Fruit fly (Drosophila melanogaster) whole organism, embryonic: ENCODE measurements around the gene CG7695.
A peak's percentile ranks its signal among the peaks of the same experiment; 100 is the strongest.

Source experiments
- Bdp1 ChIP-seq: fragments of 200-800 bp; sonication (Bioruptor generic); optimal IDR thresholded peaks from 3 replicates; lab custom pipeline; 2016; ENCODE audit warnings: missing biosample characterization, missing genetic modification characterization
- CG10654 ChIP-seq: fragments of 200-800 bp; sonication (Bioruptor generic); optimal IDR thresholded peaks from 2 replicates; lab custom pipeline; 2016; ENCODE audit warnings: missing biosample characterization, missing genetic modification characterization
- CG11696 ChIP-seq: fragments of 200-800 bp; sonication (Bioruptor generic); IDR thresholded peaks from 2 replicates; pipeline ENCODE4 v1.3.6; 2022; ENCODE audit warnings: missing biosample characterization, missing genetic modification characterization
- CG12071 ChIP-seq: fragments of 200-800 bp; sonication (Bioruptor generic); optimal IDR thresholded peaks from 3 replicates; lab custom pipeline; 2018; ENCODE audit warnings: missing biosample characterization, mild to moderate bottlenecking, missing genetic modification characterization
- CG12104 ChIP-seq: fragments of 200-800 bp; sonication (Bioruptor generic); optimal IDR thresholded peaks from 3 replicates; lab custom pipeline; 2016; ENCODE audit warnings: missing biosample characterization, missing genetic modification characterization
- CG13624 ChIP-seq: fragments of 200-800 bp; sonication (Bioruptor generic); optimal IDR thresholded peaks from 2 replicates; lab custom pipeline; 2016; ENCODE audit warnings: missing biosample characterization, missing genetic modification characterization
- CG14667 ChIP-seq: fragments of 200-800 bp; sonication (Bioruptor generic); IDR thresholded peaks from 2 replicates; pipeline ENCODE4 v1.3.6; 2022; ENCODE audit warnings: missing biosample characterization, missing genetic modification characterization
- CG17568 ChIP-seq: fragments of 200-800 bp; sonication (Bioruptor generic); optimal IDR thresholded peaks from 2 replicates; lab custom pipeline; 2018; ENCODE audit warnings: missing biosample characterization, mild to moderate bottlenecking, missing genetic modification characterization, moderate library complexity
- CG18476 ChIP-seq: fragments of 200-800 bp; sonication (Bioruptor generic); optimal IDR thresholded peaks from 2 replicates; lab custom pipeline; 2016; ENCODE audit warnings: missing biosample characterization, mild to moderate bottlenecking, missing genetic modification characterization
- CG2712 ChIP-seq: fragments of 200-800 bp; optimal IDR thresholded peaks from 3 replicates; lab custom pipeline; 2019; ENCODE audit warnings: missing biosample characterization, mild to moderate bottlenecking, missing genetic modification characterization, moderate library complexity
- CG3065 ChIP-seq: fragments of 200-800 bp; sonication (Bioruptor generic); optimal IDR thresholded peaks from 2 replicates; lab custom pipeline; 2016; ENCODE audit warnings: missing biosample characterization, missing genetic modification characterization
- CG32772 ChIP-seq: fragments of 200-800 bp; sonication (Bioruptor generic); IDR thresholded peaks from 2 replicates; pipeline ENCODE4 v1.3.6; 2022; ENCODE audit warnings: missing biosample characterization, missing genetic modification characterization
- CG4360 ChIP-seq: fragments of 200-800 bp; sonication (Bioruptor generic); IDR thresholded peaks from 2 replicates; pipeline ENCODE4 v1.3.6; 2022; ENCODE audit warnings: missing biosample characterization, missing genetic modification characterization
- CG4707 ChIP-seq: fragments of 200-800 bp; sonication (Bioruptor generic); optimal IDR thresholded peaks from 2 replicates; lab custom pipeline; 2018; ENCODE audit warnings: missing biosample characterization, mild to moderate bottlenecking, missing genetic modification characterization, moderate library complexity
- CG5953 ChIP-seq: fragments of 200-800 bp; sonication (Bioruptor generic); IDR thresholded peaks from 2 replicates; pipeline ENCODE4 v1.3.6; 2022; ENCODE audit warnings: missing biosample characterization, missing genetic modification characterization
- CG6683 ChIP-seq: fragments of 200-800 bp; sonication (Bioruptor generic); optimal IDR thresholded peaks from 2 replicates; lab custom pipeline; 2017; ENCODE audit warnings: missing biosample characterization, mild to moderate bottlenecking, missing genetic modification characterization, missing genetic modification reagents
- CG7745 ChIP-seq: fragments of 200-800 bp; sonication (Bioruptor generic); optimal IDR thresholded peaks from 2 replicates; lab custom pipeline; 2018; ENCODE audit warnings: missing biosample characterization, mild to moderate bottlenecking, missing genetic modification characterization, moderate library complexity
- Dfd ChIP-seq, 2 experiments: fragments of >200 bp; optimal IDR thresholded peaks; 2 replicates each; lab custom pipeline; 2017; ENCODE audit warnings: missing biosample characterization in 2 of 2, missing genetic modification characterization in 2 of 2
- Doc3 ChIP-seq: fragments of 200-800 bp; sonication (Bioruptor generic); IDR thresholded peaks from 3 replicates; pipeline ENCODE4 v1.3.6; 2022; ENCODE audit warnings: missing biosample characterization, missing genetic modification characterization; ENCODE audit not compliant: partially characterized antibody
- Drgx ChIP-seq: fragments of 200-800 bp; sonication (Bioruptor generic); IDR thresholded peaks from 2 replicates; pipeline ENCODE4 v1.3.6; 2022; ENCODE audit warnings: missing biosample characterization, missing genetic modification characterization
- Eip74EF ChIP-seq, 2 experiments: fragments of 200-800 bp in 1 of 2; fragments of >200 bp in 1 of 2; sonication (Bioruptor generic) in 1 of 2; optimal IDR thresholded peaks; 2 replicates each; lab custom pipeline; 2017 to 2019; ENCODE audit warnings: missing biosample characterization in 2 of 2, missing genetic modification characterization in 2 of 2, mild to moderate bottlenecking in 1 of 2, moderate library complexity in 1 of 2
- HLHmδ ChIP-seq: fragments of 200-800 bp; sonication (Bioruptor generic); optimal IDR thresholded peaks from 2 replicates; lab custom pipeline; 2018; ENCODE audit warnings: missing biosample characterization, mild to moderate bottlenecking, missing genetic modification characterization, moderate library complexity
- Hmr ChIP-seq: fragments of 200-800 bp; sonication (Bioruptor generic); optimal IDR thresholded peaks from 3 replicates; lab custom pipeline; 2017; ENCODE audit warnings: mild to moderate bottlenecking, missing biosample characterization, missing genetic modification reagents, missing genetic modification characterization
- Lpt ChIP-seq: fragments of >200 bp; optimal IDR thresholded peaks from 2 replicates; lab custom pipeline; 2018; ENCODE audit warnings: missing biosample characterization, missing genetic modification characterization
- NFAT ChIP-seq: fragments of 200-800 bp; sonication (Bioruptor generic); IDR thresholded peaks from 2 replicates; pipeline ENCODE4 v1.3.6; 2022; ENCODE audit warnings: missing biosample characterization, missing genetic modification characterization
- NfI ChIP-seq: fragments of 200-800 bp; sonication (Bioruptor generic); optimal IDR thresholded peaks from 3 replicates; lab custom pipeline; 2018; ENCODE audit warnings: missing biosample characterization, mild to moderate bottlenecking, missing genetic modification characterization, moderate library complexity
- Oaz ChIP-seq: fragments of 200-800 bp; sonication (Bioruptor generic); IDR thresholded peaks from 2 replicates; pipeline ENCODE4 v1.3.6; 2022; ENCODE audit warnings: missing biosample characterization, missing genetic modification characterization
- Sox102F ChIP-seq: fragments of 200-800 bp; sonication (Bioruptor generic); optimal IDR thresholded peaks from 2 replicates; lab custom pipeline; 2018; ENCODE audit warnings: missing biosample characterization, mild to moderate bottlenecking, missing genetic modification characterization, moderate library complexity
- Trl ChIP-seq, 3 experiments: fragments of >200 bp in 2 of 3; fragments of 200-800 bp in 1 of 3; sonication (Bioruptor generic) in 1 of 3; optimal IDR thresholded peaks; 2 replicates in 1 of 3; 3 replicates in 2 of 3; lab custom pipeline; 2016 to 2017; ENCODE audit warnings: missing biosample characterization in 1 of 3, missing genetic modification characterization in 1 of 3
- al ChIP-seq: fragments of 200-800 bp; sonication (Bioruptor generic); IDR thresholded peaks from 2 replicates; pipeline ENCODE4 v1.3.6; 2022; ENCODE audit warnings: missing biosample characterization, missing genetic modification characterization
- ase ChIP-seq: fragments of 200-800 bp; sonication (Bioruptor generic); IDR thresholded peaks from 3 replicates; pipeline ENCODE4 v1.3.6; 2022; ENCODE audit warnings: missing biosample characterization, missing genetic modification characterization
- chif ChIP-seq, 2 experiments: fragments of 200-800 bp; sonication (Bioruptor generic); optimal IDR thresholded peaks; 3 replicates each; lab custom pipeline; 2016; ENCODE audit warnings: missing biosample characterization in 2 of 2, missing genetic modification characterization in 2 of 2
- crp ChIP-seq, 2 experiments: fragments of 200-800 bp; sonication (Bioruptor generic); optimal IDR thresholded peaks; 2 replicates in 1 of 2; 3 replicates in 1 of 2; lab custom pipeline; 2017; ENCODE audit warnings: missing biosample characterization in 2 of 2, missing genetic modification characterization in 2 of 2, mild to moderate bottlenecking in 1 of 2, moderate library complexity in 1 of 2
- dpn ChIP-seq, 2 experiments: fragments of 200-800 bp; sonication (Bioruptor generic); optimal IDR thresholded peaks; 3 replicates each; lab custom pipeline; 2016; ENCODE audit warnings: missing biosample characterization in 2 of 2, missing genetic modification characterization in 2 of 2
- her ChIP-seq: fragments of 200-800 bp; sonication (Bioruptor generic); optimal IDR thresholded peaks from 2 replicates; lab custom pipeline; 2016; ENCODE audit warnings: missing biosample characterization, missing genetic modification characterization
- hkb ChIP-seq, 2 experiments: fragments of 200-800 bp in 1 of 2; fragments of >200 bp in 1 of 2; sonication (Bioruptor generic) in 1 of 2; IDR thresholded peaks in 1 of 2; optimal IDR thresholded peaks in 1 of 2; 2 replicates each; pipeline versions ENCODE4 v1.3.6 to Lab custom; 2017 to 2022; ENCODE audit warnings: missing biosample characterization in 1 of 2, missing genetic modification characterization in 1 of 2
- ind ChIP-seq: fragments of 200-800 bp; sonication (Bioruptor generic); optimal IDR thresholded peaks from 3 replicates; lab custom pipeline; 2016; ENCODE audit warnings: missing biosample characterization, missing genetic modification characterization
- ken ChIP-seq: fragments of 200-800 bp; sonication (Bioruptor generic); IDR thresholded peaks from 3 replicates; pipeline ENCODE4 v1.3.6; 2022; ENCODE audit warnings: missing biosample characterization, missing genetic modification characterization
- lmd ChIP-seq: fragments of 200-800 bp; sonication (Bioruptor generic); IDR thresholded peaks from 2 replicates; pipeline ENCODE4 v1.3.6; 2022; ENCODE audit warnings: missing biosample characterization, missing genetic modification characterization
- lov ChIP-seq, 2 experiments: fragments of 200-800 bp in 1 of 2; fragments of >200 bp in 1 of 2; sonication (Bioruptor generic) in 1 of 2; IDR thresholded peaks in 1 of 2; optimal IDR thresholded peaks in 1 of 2; 2 replicates in 1 of 2; 3 replicates in 1 of 2; pipeline versions ENCODE4 v1.3.6 to Lab custom; 2017 to 2022; ENCODE audit warnings: missing biosample characterization in 1 of 2, missing genetic modification characterization in 1 of 2
- nerfin-1 ChIP-seq: fragments of 200-800 bp; sonication (Bioruptor generic); optimal IDR thresholded peaks from 3 replicates; lab custom pipeline; 2019; ENCODE audit warnings: missing biosample characterization, mild to moderate bottlenecking, missing genetic modification characterization, moderate library complexity
- nom ChIP-seq: fragments of 200-800 bp; sonication (Bioruptor generic); optimal IDR thresholded peaks from 2 replicates; lab custom pipeline; 2017; ENCODE audit warnings: missing biosample characterization, missing genetic modification characterization, mild to moderate bottlenecking, moderate library complexity, missing genetic modification reagents
- onecut ChIP-seq: fragments of 200-800 bp; sonication (Bioruptor generic); IDR thresholded peaks from 2 replicates; pipeline ENCODE4 v1.3.6; 2022; ENCODE audit warnings: missing biosample characterization, missing genetic modification characterization
- org-1 ChIP-seq: fragments of 200-800 bp; sonication (Bioruptor generic); optimal IDR thresholded peaks from 2 replicates; lab custom pipeline; 2017; ENCODE audit warnings: missing biosample characterization, missing genetic modification characterization
- ranshi ChIP-seq: fragments of 200-800 bp; sonication (Bioruptor generic); IDR thresholded peaks from 2 replicates; pipeline ENCODE4 v1.3.6; 2022; ENCODE audit warnings: missing biosample characterization, missing genetic modification characterization
- stc ChIP-seq: fragments of 200-800 bp; sonication (Bioruptor generic); IDR thresholded peaks from 2 replicates; pipeline ENCODE4 v1.3.6; 2022; ENCODE audit warnings: missing biosample characterization, missing genetic modification characterization
- tio ChIP-seq: fragments of 200-800 bp; sonication (Bioruptor generic); optimal IDR thresholded peaks from 2 replicates; lab custom pipeline; 2017; ENCODE audit warnings: missing biosample characterization, missing genetic modification characterization, inconsistent platforms

CG7695 gene

DNA sequence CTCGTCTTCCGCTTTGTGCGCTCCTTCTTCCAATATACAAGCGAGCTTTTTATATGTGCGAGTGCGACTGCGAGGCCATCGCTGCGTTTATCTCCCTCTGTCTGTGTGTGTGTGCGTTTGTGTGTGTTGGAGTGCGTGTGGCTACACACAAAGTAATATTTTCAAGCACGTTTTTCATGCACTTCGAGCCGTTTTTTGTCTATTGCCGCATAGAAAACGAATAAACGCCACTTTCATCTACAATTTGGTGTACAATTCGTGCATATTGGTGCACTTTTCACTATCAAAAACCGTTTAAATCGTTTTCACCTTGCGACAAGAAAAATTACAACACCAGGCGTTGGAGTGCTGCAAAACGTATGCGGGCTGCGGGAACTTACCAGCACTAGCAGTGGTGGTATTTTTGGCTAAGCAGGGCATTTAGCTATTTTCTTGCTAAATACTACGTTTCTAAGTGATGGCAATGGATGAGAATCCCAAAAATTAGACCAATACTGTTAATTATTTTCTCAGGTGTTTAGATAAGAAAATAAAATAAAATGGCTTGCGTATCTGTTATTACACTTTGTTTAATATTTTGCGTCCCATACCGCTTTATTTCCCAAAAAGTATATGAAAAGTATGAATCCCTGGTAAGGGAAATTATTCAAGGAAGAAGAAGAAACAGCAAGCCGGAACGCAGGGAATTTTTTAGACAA is 41.8 kb upstream of the CG7695 start, which contains the start of the genes CG31224 and CstF64 (continued):
- peak; percentile 86 for TF ChIP-seq NfI (GFP tag; lab: Kevin White, UChicago)
- TF ChIP-seq Drgx: peak; percentile 63
- peak; percentile 72; the same call in 2 of the 3 replicates for TF ChIP-seq ase (GFP tag; lab: Robert Waterston, UW)
- TF ChIP-seq nerfin-1 (tag; lab: Kevin White, UChicago): peak; percentile 86
- peak; percentile 80 for TF ChIP-seq lmd (GFP tag; lab: Robert Waterston, UW)
- TF ChIP-seq CG10654 (GFP tag; lab: Kevin White, UChicago): peak; percentile 89
- TF ChIP-seq crp (GFP tag; optimal IDR thresholded peaks at IDR 0.05; lab: Kevin White, UChicago): peak in 1 of 2 experiments; percentile 63
- peak; percentile 78; the same call in 2 of the 3 replicates for TF ChIP-seq ken (GFP tag; lab: Robert Waterston, UW)
- TF ChIP-seq CG2712 (tag; lab: Kevin White, UChicago): peak; percentile 86
- no peak for TF ChIP-seq CG12071
- peak; percentile 59 for TF ChIP-seq CG6683 (GFP tag; lab: Kevin White, UChicago)
- TF ChIP-seq chif (GFP tag; optimal IDR thresholded peaks at IDR 0.05; lab: Kevin White, UChicago): peak; percentile 87 to 88
- TF ChIP-seq CG12104: peak; percentile 80
- peak; percentile 57 for TF ChIP-seq org-1 (GFP tag; lab: Kevin White, UChicago)
- no peak for TF ChIP-seq tio (GFP tag; lab: Kevin White, UChicago)
- no peak for TF ChIP-seq Lpt (GFP tag; lab: Kevin White, UChicago)
- TF ChIP-seq Trl (optimal IDR thresholded peaks at IDR 0.05; lab: Kevin White, UChicago): peak in 1 of 2 experiments; percentile 55
- TF ChIP-seq Trl (GFP tag; optimal IDR thresholded peaks at IDR 0.05; lab: Kevin White, UChicago): peak; percentile 88
- peak; percentile 80 for TF ChIP-seq stc (GFP tag; lab: Robert Waterston, UW)
- peak; percentile 76 for TF ChIP-seq CG14667 (GFP tag; lab: Robert Waterston, UW)
- peak; percentile 81 for TF ChIP-seq Bdp1
- TF ChIP-seq Dfd (GFP tag; optimal IDR thresholded peaks at IDR 0.05; lab: Kevin White, UChicago): no peak
- no peak for TF ChIP-seq Doc3 (GFP tag; lab: Robert Waterston, UW)
- peak; percentile 15; the same call in 1 of the 2 replicates for TF ChIP-seq onecut (GFP tag; lab: Robert Waterston, UW)
- TF ChIP-seq CG3065 (GFP tag; lab: Kevin White, UChicago): peak; percentile 42
- no peak for TF ChIP-seq CG4360 (GFP tag; lab: Robert Waterston, UW)
- peak in 1 of 2 experiments; percentile 6 for TF ChIP-seq Eip74EF (GFP tag; optimal IDR thresholded peaks at IDR 0.05; lab: Kevin White, UChicago)
- TF ChIP-seq her (GFP tag; lab: Kevin White, UChicago): peak; percentile 71
- TF ChIP-seq al (GFP tag; lab: Robert Waterston, UW): peak; percentile 77
- TF ChIP-seq nom: peak; percentile 1
- no peak for TF ChIP-seq CG7745 (tag; lab: Kevin White, UChicago)
- TF ChIP-seq ind (GFP tag; lab: Kevin White, UChicago): peak; percentile 88
- TF ChIP-seq hkb (optimal IDR thresholded peaks at IDR 0.05; lab: Kevin White, UChicago): peak; percentile 80
- TF ChIP-seq hkb (GFP tag; IDR thresholded peaks at IDR 0.05; lab: Robert Waterston, UW): peak; percentile 76
- peak; percentile 84 for TF ChIP-seq Sox102F (GFP tag; lab: Kevin White, UChicago)
- TF ChIP-seq Hmr: peak; percentile 89
- no peak for TF ChIP-seq CG4707
- peak; percentile 55; the same call in 1 of the 2 replicates for TF ChIP-seq CG5953 (GFP tag; lab: Robert Waterston, UW)
- no peak for TF ChIP-seq CG17568 (GFP tag; lab: Kevin White, UChicago)
- peak; percentile 76 for TF ChIP-seq NFAT
- TF ChIP-seq CG32772 (GFP tag; lab: Robert Waterston, UW): peak; percentile 77
- TF ChIP-seq ranshi (GFP tag; lab: Robert Waterston, UW): peak; percentile 84
- no peak for TF ChIP-seq lov (optimal IDR thresholded peaks at IDR 0.05; lab: Kevin White, UChicago)
- peak; percentile 50; the same call in 1 of the 3 replicates for TF ChIP-seq lov (GFP tag; IDR thresholded peaks at IDR 0.05; lab: Robert Waterston, UW)
- peak; percentile 63; the same call in 1 of the 2 replicates for TF ChIP-seq Oaz (GFP tag; lab: Robert Waterston, UW)
- peak; percentile 83 for TF ChIP-seq CG18476
- TF ChIP-seq HLHmδ: no peak
- TF ChIP-seq CG13624 (GFP tag; lab: Kevin White, UChicago): peak; percentile 92
- TF ChIP-seq CG11696: no peak; the same call in 1 of the 2 replicates
- peak; percentile 90 to 93 for TF ChIP-seq dpn (GFP tag; optimal IDR thresholded peaks at IDR 0.05; lab: Kevin White, UChicago)
